Fruit fly (Drosophila melanogaster) whole organism, embryonic: ENCODE measurements around the gene Dlip1.

Experiments
- BtbVII ChIP-seq: fragments of 200-800 bp; sonication (Bioruptor generic); optimal IDR thresholded peaks from 3 replicates; lab custom pipeline; 2017; ENCODE audit warnings: missing biosample characterization, mild to moderate bottlenecking, missing genetic modification characterization
- CG11560 ChIP-seq: fragments of 200-800 bp; sonication (Bioruptor generic); IDR thresholded peaks from 3 replicates; pipeline ENCODE4 v1.3.6; 2022; ENCODE audit warnings: missing biosample characterization, missing genetic modification characterization
- CG12104 ChIP-seq: fragments of 200-800 bp; sonication (Bioruptor generic); optimal IDR thresholded peaks from 3 replicates; lab custom pipeline; 2016; ENCODE audit warnings: missing biosample characterization, missing genetic modification characterization
- CG12219 ChIP-seq: fragments of 200-800 bp; sonication (Bioruptor generic); optimal IDR thresholded peaks from 3 replicates; lab custom pipeline; 2018; ENCODE audit warnings: missing biosample characterization, mild to moderate bottlenecking, missing genetic modification characterization
- CG13296 ChIP-seq: fragments of 200-800 bp; sonication (Bioruptor generic); optimal IDR thresholded peaks from 3 replicates; lab custom pipeline; 2018; ENCODE audit warnings: missing biosample characterization, mild to moderate bottlenecking, missing genetic modification characterization
- CG15011 ChIP-seq: fragments of 200-800 bp; sonication (Bioruptor generic); optimal IDR thresholded peaks from 3 replicates; lab custom pipeline; 2018; ENCODE audit warnings: missing biosample characterization, mild to moderate bottlenecking, missing genetic modification characterization
- CG17385 ChIP-seq: fragments of 200-800 bp; sonication (Bioruptor generic); optimal IDR thresholded peaks from 3 replicates; lab custom pipeline; 2018; ENCODE audit warnings: missing biosample characterization, mild to moderate bottlenecking, missing genetic modification characterization
- CG17612 ChIP-seq: fragments of 200-800 bp; sonication (Bioruptor generic); IDR thresholded peaks from 2 replicates; pipeline ENCODE4 v1.3.6; 2022; ENCODE audit warnings: missing biosample characterization, missing genetic modification characterization
- CG1792 ChIP-seq: fragments of 200-800 bp; sonication (Bioruptor generic); optimal IDR thresholded peaks from 2 replicates; lab custom pipeline; 2016; ENCODE audit warnings: missing biosample characterization, missing genetic modification characterization
- CG2678 ChIP-seq: fragments of 200-800 bp; sonication (Bioruptor generic); optimal IDR thresholded peaks from 3 replicates; lab custom pipeline; 2019; ENCODE audit warnings: missing biosample characterization, mild to moderate bottlenecking, missing genetic modification characterization, moderate library complexity
- CG34422 ChIP-seq: fragments of 200-800 bp; sonication (Bioruptor generic); IDR thresholded peaks from 3 replicates; pipeline ENCODE4 v1.3.6; 2022; ENCODE audit warnings: missing biosample characterization, missing genetic modification characterization
- CG3838 ChIP-seq: fragments of 200-800 bp; sonication (Bioruptor generic); optimal IDR thresholded peaks from 3 replicates; lab custom pipeline; 2016; ENCODE audit warnings: missing biosample characterization, missing genetic modification characterization
- CG4328 ChIP-seq: fragments of 200-800 bp; sonication (Bioruptor generic); optimal IDR thresholded peaks from 3 replicates; lab custom pipeline; 2017; ENCODE audit warnings: missing biosample characterization, missing genetic modification reagents, missing genetic modification characterization
- CG4424 ChIP-seq: fragments of 200-800 bp; sonication (Bioruptor generic); optimal IDR thresholded peaks from 3 replicates; lab custom pipeline; 2016; ENCODE audit warnings: missing biosample characterization, missing genetic modification characterization
- CG6654 ChIP-seq: fragments of 200-800 bp; sonication (Bioruptor generic); optimal IDR thresholded peaks from 2 replicates; lab custom pipeline; 2017; ENCODE audit warnings: missing biosample characterization, mild to moderate bottlenecking, missing genetic modification characterization
- CG7839 ChIP-seq: fragments of 200-800 bp; sonication (Bioruptor generic); optimal IDR thresholded peaks from 3 replicates; lab custom pipeline; 2018; ENCODE audit warnings: missing biosample characterization, mild to moderate bottlenecking, missing genetic modification characterization, moderate library complexity
- CTCF ChIP-seq: fragments of 200-800 bp; sonication (Bioruptor generic); optimal IDR thresholded peaks from 2 replicates; lab custom pipeline; 2017; ENCODE audit warnings: missing biosample characterization, mild to moderate bottlenecking, missing genetic modification characterization, moderate library complexity
- Ets65A ChIP-seq: fragments of 200-800 bp; sonication (Bioruptor generic); peaks from one replicate; lab custom pipeline; 2016; ENCODE audit warnings: missing biosample characterization, missing genetic modification characterization
- MBD-R2 ChIP-seq: fragments of 200-800 bp; sonication (Bioruptor generic); IDR thresholded peaks from 2 replicates; pipeline ENCODE4 v1.3.6; 2022; ENCODE audit warnings: missing biosample characterization, missing genetic modification characterization
- Med ChIP-seq: fragments of 200-800 bp; sonication (Bioruptor generic); peaks from one replicate; lab custom pipeline; 2016; ENCODE audit warnings: missing biosample characterization, missing genetic modification characterization, mild to moderate bottlenecking, inconsistent platforms, moderate library complexity
- Meics ChIP-seq: fragments of 200-800 bp; sonication (Bioruptor generic); optimal IDR thresholded peaks from 2 replicates; lab custom pipeline; 2017; ENCODE audit warnings: missing biosample characterization, mild to moderate bottlenecking, missing genetic modification characterization
- Oli ChIP-seq: fragments of 200-800 bp; sonication (Bioruptor generic); optimal IDR thresholded peaks from 2 replicates; lab custom pipeline; 2018; ENCODE audit warnings: missing biosample characterization, mild to moderate bottlenecking, missing genetic modification characterization, moderate library complexity
- Poxn ChIP-seq: fragments of 200-800 bp; sonication (Bioruptor generic); IDR thresholded peaks from 2 replicates; pipeline ENCODE4 v1.3.6; 2022; ENCODE audit warnings: missing biosample characterization, missing genetic modification characterization
- Sox100B ChIP-seq: fragments of 200-800 bp; sonication (Bioruptor generic); optimal IDR thresholded peaks from 3 replicates; lab custom pipeline; 2018; ENCODE audit warnings: missing biosample characterization, mild to moderate bottlenecking, missing genetic modification characterization
- Trl ChIP-seq, 3 experiments: fragments of >200 bp in 2 of 3; fragments of 200-800 bp in 1 of 3; sonication (Bioruptor generic) in 1 of 3; optimal IDR thresholded peaks; 2 replicates in 1 of 3; 3 replicates in 2 of 3; lab custom pipeline; 2016 to 2017; ENCODE audit warnings: missing biosample characterization in 1 of 3, missing genetic modification characterization in 1 of 3
- abd-A ChIP-seq: fragments of 200-800 bp; sonication (Bioruptor generic); optimal IDR thresholded peaks from 3 replicates; lab custom pipeline; 2019; ENCODE audit warnings: missing biosample characterization, mild to moderate bottlenecking, missing genetic modification characterization, moderate library complexity
- az2 ChIP-seq: fragments of 200-800 bp; sonication (Bioruptor generic); optimal IDR thresholded peaks from 3 replicates; lab custom pipeline; 2016; ENCODE audit warnings: missing biosample characterization, missing genetic modification characterization
- bcd ChIP-seq: fragments of 200-800 bp; sonication (Bioruptor generic); optimal IDR thresholded peaks from 2 replicates; lab custom pipeline; 2017; ENCODE audit warnings: missing biosample characterization, mild to moderate bottlenecking, missing genetic modification characterization
- crol ChIP-seq: fragments of 200-800 bp; sonication (Bioruptor generic); IDR thresholded peaks from 2 replicates; pipeline ENCODE4 v1.3.6; 2022; ENCODE audit warnings: missing biosample characterization, missing genetic modification characterization
- dimm ChIP-seq: fragments of 200-800 bp; sonication (Bioruptor generic); IDR thresholded peaks from 2 replicates; pipeline ENCODE4 v1.3.6; 2022; ENCODE audit warnings: missing biosample characterization, missing genetic modification characterization
- dpn ChIP-seq, 2 experiments: fragments of 200-800 bp; sonication (Bioruptor generic); optimal IDR thresholded peaks; 3 replicates each; lab custom pipeline; 2016; ENCODE audit warnings: missing biosample characterization in 2 of 2, missing genetic modification characterization in 2 of 2
- fd64A ChIP-seq: fragments of 200-800 bp; sonication (Bioruptor generic); optimal IDR thresholded peaks from 3 replicates; lab custom pipeline; 2018; ENCODE audit warnings: missing biosample characterization, mild to moderate bottlenecking, missing genetic modification characterization
- ind ChIP-seq: fragments of 200-800 bp; sonication (Bioruptor generic); optimal IDR thresholded peaks from 3 replicates; lab custom pipeline; 2016; ENCODE audit warnings: missing biosample characterization, missing genetic modification characterization
- lov ChIP-seq, 2 experiments: fragments of 200-800 bp in 1 of 2; fragments of >200 bp in 1 of 2; sonication (Bioruptor generic) in 1 of 2; IDR thresholded peaks in 1 of 2; optimal IDR thresholded peaks in 1 of 2; 2 replicates in 1 of 2; 3 replicates in 1 of 2; pipeline versions ENCODE4 v1.3.6 to Lab custom; 2017 to 2022; ENCODE audit warnings: missing biosample characterization in 1 of 2, missing genetic modification characterization in 1 of 2
- nau ChIP-seq: fragments of 200-800 bp; sonication (Bioruptor generic); optimal IDR thresholded peaks from 3 replicates; lab custom pipeline; 2017; ENCODE audit warnings: missing biosample characterization, mild to moderate bottlenecking, missing genetic modification characterization, missing genetic modification reagents
- pnt ChIP-seq: fragments of 200-800 bp; sonication (Bioruptor generic); optimal IDR thresholded peaks from 3 replicates; lab custom pipeline; 2016; ENCODE audit warnings: missing biosample characterization, missing genetic modification characterization
- schlank ChIP-seq: fragments of 200-800 bp; sonication (Bioruptor generic); optimal IDR thresholded peaks from 2 replicates; lab custom pipeline; 2018; ENCODE audit warnings: missing biosample characterization, mild to moderate bottlenecking, missing genetic modification characterization
- sd ChIP-seq: fragments of 200-800 bp; sonication (Bioruptor generic); optimal IDR thresholded peaks from 3 replicates; lab custom pipeline; 2018; ENCODE audit warnings: missing biosample characterization, mild to moderate bottlenecking, missing genetic modification characterization, moderate library complexity
- slou ChIP-seq: fragments of 200-800 bp; sonication (Bioruptor generic); optimal IDR thresholded peaks from 3 replicates; lab custom pipeline; 2016; ENCODE audit warnings: missing biosample characterization, missing genetic modification characterization
- slp2 ChIP-seq: fragments of 200-800 bp; sonication (Bioruptor generic); optimal IDR thresholded peaks from 2 replicates; lab custom pipeline; 2016; ENCODE audit warnings: missing biosample characterization, missing genetic modification characterization
- so ChIP-seq: fragments of 200-800 bp; sonication (Bioruptor generic); IDR thresholded peaks from 3 replicates; pipeline ENCODE4 v1.3.6; 2022; ENCODE audit warnings: missing biosample characterization, missing genetic modification characterization
- sug ChIP-seq: fragments of 200-800 bp; optimal IDR thresholded peaks from 2 replicates; lab custom pipeline; 2019; ENCODE audit warnings: missing biosample characterization, mild to moderate bottlenecking, missing genetic modification characterization, moderate library complexity
- tap ChIP-seq: fragments of 200-800 bp; optimal IDR thresholded peaks from 3 replicates; lab custom pipeline; 2019; ENCODE audit warnings: missing biosample characterization, mild to moderate bottlenecking, missing genetic modification characterization, moderate library complexity
- trh ChIP-seq: fragments of 200-800 bp; sonication (Bioruptor generic); optimal IDR thresholded peaks from 2 replicates; lab custom pipeline; 2016; ENCODE audit warnings: missing biosample characterization, missing genetic modification characterization

Gene Dlip1

dm6 chrX:9118961-9119633, 39.3 kb upstream of the Dlip1 start (continued):
- TF ChIP-seq ind (GFP tag; lab: Kevin White, UChicago): peak; percentile 49
- no peak for TF ChIP-seq CG11560
- TF ChIP-seq CG4328: no peak
- TF ChIP-seq CG1792 (GFP tag; lab: Kevin White, UChicago): peak; percentile 14
- peak; percentile 54 for TF ChIP-seq CG17385
- no peak for TF ChIP-seq CTCF (GFP tag; lab: Kevin White, UChicago)
- no peak for TF ChIP-seq trh (GFP tag; lab: Kevin White, UChicago)
- TF ChIP-seq dimm (GFP tag; lab: Robert Waterston, UW): no peak
- peak; percentile 10 for TF ChIP-seq fd64A (GFP tag; lab: Kevin White, UChicago)
- TF ChIP-seq sug (tag; lab: Kevin White, UChicago): peak; percentile 12
- TF ChIP-seq nau (GFP tag; lab: Kevin White, UChicago): peak; percentile 49
- TF ChIP-seq Med (GFP tag; lab: Kevin White, UChicago): peak; percentile 58
- TF ChIP-seq crol (GFP tag; lab: Robert Waterston, UW): peak; percentile 84
- TF ChIP-seq Trl (optimal IDR thresholded peaks at IDR 0.05; lab: Kevin White, UChicago): no peak
- no peak for TF ChIP-seq Trl (GFP tag; optimal IDR thresholded peaks at IDR 0.05; lab: Kevin White, UChicago)
- no peak for TF ChIP-seq slou
- TF ChIP-seq slp2 (GFP tag; lab: Kevin White, UChicago): peak; percentile 20
- peak; percentile 65 for TF ChIP-seq CG7839 (tag; lab: Kevin White, UChicago)
- peak; percentile 80 for TF ChIP-seq CG2678
- peak in 1 of 2 experiments; percentile 35 for TF ChIP-seq dpn (GFP tag; optimal IDR thresholded peaks at IDR 0.05; lab: Kevin White, UChicago)
- no peak for TF ChIP-seq az2
- peak; percentile 31 for TF ChIP-seq Meics (GFP tag; lab: Kevin White, UChicago)
- no peak for TF ChIP-seq CG3838 (GFP tag; lab: Kevin White, UChicago)
- TF ChIP-seq schlank (tag; lab: Kevin White, UChicago): no peak
- TF ChIP-seq bcd (GFP tag; lab: Kevin White, UChicago): peak; percentile 47
- peak; percentile 46 for TF ChIP-seq pnt (GFP tag; lab: Kevin White, UChicago)
- TF ChIP-seq CG12104 (GFP tag; lab: Kevin White, UChicago): peak; percentile 17
- TF ChIP-seq BtbVII (GFP tag; lab: Kevin White, UChicago): peak; percentile 37
- TF ChIP-seq Poxn (GFP tag; lab: Robert Waterston, UW): no peak
- TF ChIP-seq CG15011 (GFP tag; lab: Kevin White, UChicago): peak; percentile 10
- TF ChIP-seq CG13296 (GFP tag; lab: Kevin White, UChicago): peak; percentile 46
- no peak for TF ChIP-seq CG17612 (GFP tag; lab: Robert Waterston, UW)
- peak; percentile 72 for TF ChIP-seq abd-A
- no peak for TF ChIP-seq sd (tag; lab: Kevin White, UChicago)
- no peak for TF ChIP-seq Ets65A (GFP tag; lab: Kevin White, UChicago)
- no peak for TF ChIP-seq Oli (tag; lab: Kevin White, UChicago)
- peak; percentile 55 for TF ChIP-seq Sox100B
- peak; percentile 17 for TF ChIP-seq CG12219
- peak; percentile 54 for TF ChIP-seq CG4424 (GFP tag; lab: Kevin White, UChicago)
- no peak for TF ChIP-seq CG34422 (GFP tag; lab: Robert Waterston, UW)
- no peak for TF ChIP-seq lov (optimal IDR thresholded peaks at IDR 0.05; lab: Kevin White, UChicago)
- TF ChIP-seq lov (GFP tag; IDR thresholded peaks at IDR 0.05; lab: Robert Waterston, UW): no peak
- peak; percentile 32; the same call in 1 of the 3 replicates for TF ChIP-seq so (GFP tag; lab: Robert Waterston, UW)
- peak; percentile 24 for TF ChIP-seq CG6654 (GFP tag; lab: Kevin White, UChicago)
- TF ChIP-seq MBD-R2 (GFP tag; lab: Robert Waterston, UW): no peak; the same call in 1 of the 2 replicates
- peak; percentile 69 for TF ChIP-seq tap (tag; lab: Kevin White, UChicago)
